Comparison of ENCODE assay signal across 7 worm cellular contexts in genomic region chrV:176870-177467, ce11.
TF ChIP-seq lines count a peak whose summit lies in the region.

Gene cul-3 (plus strand): TSS chrV:177417.

TF ChIP-seq in whole organism, L1 larva, 84 proteins besides CTCF, POLR2A, EP300 and RAD21 (continues in another document):
- TF ChIP-seq mep-1 (tag; optimal IDR thresholded peaks at IDR 0.05; lab: Kevin White, UChicago) (peak; percentile 89), C04F5.9 (tag; optimal IDR thresholded peaks at IDR 0.05; lab: Kevin White, UChicago) (peak; percentile 53), mab-9 (GFP tag; IDR thresholded peaks at IDR 0.05; lab: Robert Waterston, UW) (peak; percentile 10; the same call in 1 of the 2 replicates), nhr-19 (GFP tag; conservative IDR thresholded peaks at IDR 0.05; lab: Robert Waterston, UW) (peak; percentile 64), lin-14 (GFP tag; optimal IDR thresholded peaks at IDR 0.05; lab: Kevin White, UChicago) (no peak), egl-27 (tag; optimal IDR thresholded peaks at IDR 0.05; lab: Kevin White, UChicago) (no peak), swsn-7 (tag; optimal IDR thresholded peaks at IDR 0.05; lab: Kevin White, UChicago) (peak; percentile 74), mef-2 (tag; optimal IDR thresholded peaks at IDR 0.05; lab: Kevin White, UChicago) (no peak), zip-4 (GFP tag; optimal IDR thresholded peaks at IDR 0.05; lab: Kevin White, UChicago) (no peak), mdl-1 (tag; optimal IDR thresholded peaks at IDR 0.05; lab: Kevin White, UChicago) (peak in 1 of 2 experiments; percentile 45), lin-13 (GFP tag; optimal IDR thresholded peaks at IDR 0.05; lab: Kevin White, UChicago) (peak; percentile 46), fkh-4 (tag; optimal IDR thresholded peaks at IDR 0.05; lab: Kevin White, UChicago; ENCODE audit: borderline replicate concordance) (peak; percentile 5)

TF ChIP-seq in whole organism, L2 larva, 48 proteins besides CTCF, POLR2A, EP300 and RAD21 (continues in another document):
- TF ChIP-seq nhr-77 (tag; optimal IDR thresholded peaks at IDR 0.05; lab: Kevin White, UChicago) (no peak), lin-11 (tag; optimal IDR thresholded peaks at IDR 0.05; lab: Kevin White, UChicago) (peak; percentile 19), mab-5 (tag; optimal IDR thresholded peaks at IDR 0.05; lab: Kevin White, UChicago) (peak; percentile 28), fos-1 (tag; optimal IDR thresholded peaks at IDR 0.05; lab: Kevin White, UChicago) (peak; percentile 15), nhr-25 (tag; optimal IDR thresholded peaks at IDR 0.05; lab: Kevin White, UChicago) (peak; percentile 61), elt-1 (tag; optimal IDR thresholded peaks at IDR 0.05; lab: Kevin White, UChicago) (no peak), lin-13 (GFP tag; optimal IDR thresholded peaks at IDR 0.05; lab: Kevin White, UChicago) (peak; percentile 48), ztf-4 (tag; optimal IDR thresholded peaks at IDR 0.05; lab: Kevin White, UChicago) (peak; percentile 3), nhr-21 (tag; optimal IDR thresholded peaks at IDR 0.05; lab: Kevin White, UChicago) (peak; percentile 36), unc-55 (GFP tag; optimal IDR thresholded peaks at IDR 0.05; lab: Kevin White, UChicago) (peak; percentile 65), mbf-1 (tag; optimal IDR thresholded peaks at IDR 0.05; lab: Kevin White, UChicago) (no peak), nhr-129 (tag; optimal IDR thresholded peaks at IDR 0.05; lab: Kevin White, UChicago) (peak; percentile 24), gmeb-1 (tag; optimal IDR thresholded peaks at IDR 0.05; lab: Kevin White, UChicago) (peak; percentile 79)

TF ChIP-seq in whole organism, L3 larva, 47 proteins besides CTCF, POLR2A, EP300 and RAD21 (continues in another document):
- peak; percentile 26 for TF ChIP-seq snpc-4 (tag; optimal IDR thresholded peaks at IDR 0.05; lab: Kevin White, UChicago)
- TF ChIP-seq ceh-28 (tag; optimal IDR thresholded peaks at IDR 0.05; lab: Kevin White, UChicago) = peak; percentile 42
- TF ChIP-seq aly-2 (tag; optimal IDR thresholded peaks at IDR 0.05; lab: Kevin White, UChicago) = no peak
- TF ChIP-seq pqm-1 (tag; optimal IDR thresholded peaks at IDR 0.05; lab: Kevin White, UChicago) = no peak
- TF ChIP-seq R02D3.7 (tag; optimal IDR thresholded peaks at IDR 0.05; lab: Kevin White, UChicago) = peak; percentile 23
- TF ChIP-seq sea-2 (GFP tag; optimal IDR thresholded peaks at IDR 0.05; lab: Kevin White, UChicago) = no peak
- no peak for TF ChIP-seq unc-39 (tag; optimal IDR thresholded peaks at IDR 0.05; lab: Kevin White, UChicago)
- no peak for TF ChIP-seq nhr-67 (tag; optimal IDR thresholded peaks at IDR 0.05; lab: Kevin White, UChicago)
- TF ChIP-seq elt-3 (tag; optimal IDR thresholded peaks at IDR 0.05; lab: Kevin White, UChicago) = no peak
- peak; percentile 30 for TF ChIP-seq lin-39 (tag; optimal IDR thresholded peaks at IDR 0.05; lab: Kevin White, UChicago)
- no peak for TF ChIP-seq elt-1 (tag; optimal IDR thresholded peaks at IDR 0.05; lab: Kevin White, UChicago)
- peak; percentile 60 for TF ChIP-seq lin-15B (tag; optimal IDR thresholded peaks at IDR 0.05; lab: Kevin White, UChicago)
- TF ChIP-seq zag-1 (tag; optimal IDR thresholded peaks at IDR 0.05; lab: Kevin White, UChicago) = no peak
- no peak for TF ChIP-seq unc-62 (GFP tag; optimal IDR thresholded peaks at IDR 0.05; lab: Kevin White, UChicago)

TF ChIP-seq in whole organism, L4 larva, 104 proteins besides CTCF, POLR2A, EP300 and RAD21 (continues in another document):
- TF ChIP-seq madf-9 (GFP tag; conservative IDR thresholded peaks at IDR 0.05; lab: Robert Waterston, UW) (no peak), mxl-3 (GFP tag; optimal IDR thresholded peaks at IDR 0.05; lab: Kevin White, UChicago) (no peak), sdz-12 (GFP tag; optimal IDR thresholded peaks at IDR 0.05; lab: Kevin White, UChicago) (no peak), snpc-1.2 (GFP tag; IDR thresholded peaks at IDR 0.05; lab: Robert Waterston, UW) (no peak), dmd-6 (GFP tag; IDR thresholded peaks at IDR 0.05; lab: Robert Waterston, UW) (peak; percentile 17; the same call in 1 of the 2 replicates), nhr-28 (tag; optimal IDR thresholded peaks at IDR 0.05; lab: Kevin White, UChicago) (no peak), nhr-237 (tag; optimal IDR thresholded peaks at IDR 0.05; lab: Kevin White, UChicago) (no peak), aha-1 (tag; lab: Kevin White, UChicago) (no peak), lin-15B (tag; optimal IDR thresholded peaks at IDR 0.05; lab: Kevin White, UChicago) (no peak), dpl-1 (GFP tag; optimal IDR thresholded peaks at IDR 0.05; lab: Kevin White, UChicago) (peak; percentile 67), nhr-25 (tag; optimal IDR thresholded peaks at IDR 0.05; lab: Kevin White, UChicago; ENCODE audit: borderline replicate concordance, insufficient read depth) (no peak), mxl-2 (GFP tag; conservative IDR thresholded peaks at IDR 0.05; lab: Robert Waterston, UW) (no peak), mdl-1 (tag; optimal IDR thresholded peaks at IDR 0.05; lab: Kevin White, UChicago) (no peak), lin-29 (GFP tag; IDR thresholded peaks at IDR 0.05; lab: Robert Waterston, UW) (no peak), php-3 (GFP tag; IDR thresholded peaks at IDR 0.05; lab: Robert Waterston, UW) (no peak)

TF ChIP-seq in whole organism, late embryonic, 69 proteins besides CTCF, POLR2A, EP300 and RAD21 (continues in another document):
- TF ChIP-seq pha-2 (tag; optimal IDR thresholded peaks at IDR 0.05; lab: Kevin White, UChicago) = no peak
- TF ChIP-seq fkh-10 (GFP tag; optimal IDR thresholded peaks at IDR 0.05; lab: Kevin White, UChicago) = no peak
- TF ChIP-seq nfya-1 (tag; optimal IDR thresholded peaks at IDR 0.05; lab: Kevin White, UChicago) = peak; percentile 39
- no peak for TF ChIP-seq ceh-22 (tag; optimal IDR thresholded peaks at IDR 0.05; lab: Kevin White, UChicago)
- no peak for TF ChIP-seq rnt-1 (tag; optimal IDR thresholded peaks at IDR 0.05; lab: Kevin White, UChicago)
- no peak for TF ChIP-seq zip-5 (tag; optimal IDR thresholded peaks at IDR 0.05; lab: Kevin White, UChicago)
- no peak for TF ChIP-seq K09A11.1 (tag; optimal IDR thresholded peaks at IDR 0.05; lab: Kevin White, UChicago; ENCODE audit: insufficient read depth)
- no peak for TF ChIP-seq hlh-8 (tag; optimal IDR thresholded peaks at IDR 0.05; lab: Kevin White, UChicago)
- TF ChIP-seq nhr-11 (tag; optimal IDR thresholded peaks at IDR 0.05; lab: Kevin White, UChicago) = no peak
- no peak for TF ChIP-seq C38D4.7 (GFP tag; optimal IDR thresholded peaks at IDR 0.05; lab: Kevin White, UChicago)
- no peak for TF ChIP-seq fax-1 (tag; optimal IDR thresholded peaks at IDR 0.05; lab: Kevin White, UChicago)
- no peak for TF ChIP-seq ref-2 (tag; optimal IDR thresholded peaks at IDR 0.05; lab: Kevin White, UChicago)
- no peak for TF ChIP-seq hlh-13 (GFP tag; optimal IDR thresholded peaks at IDR 0.05; lab: Kevin White, UChicago)
- peak; percentile 17 for TF ChIP-seq ztf-16 (tag; optimal IDR thresholded peaks at IDR 0.05; lab: Kevin White, UChicago)
- TF ChIP-seq fkh-6 (tag; optimal IDR thresholded peaks at IDR 0.05; lab: Kevin White, UChicago) = no peak
- TF ChIP-seq ceh-14 (tag; optimal IDR thresholded peaks at IDR 0.05; lab: Kevin White, UChicago) = no peak

TF ChIP-seq in whole organism, mixed stage, embryonic, 35 proteins besides CTCF, POLR2A, EP300 and RAD21:
- TF ChIP-seq pha-4 (tag; optimal IDR thresholded peaks at IDR 0.05; lab: Kevin White, UChicago) (no peak), sptf-1 (tag; optimal IDR thresholded peaks at IDR 0.05; lab: Kevin White, UChicago) (peak; percentile 22), ceh-43 (GFP tag; optimal IDR thresholded peaks at IDR 0.05; lab: Kevin White, UChicago) (no peak), ceh-83 (GFP tag; optimal IDR thresholded peaks at IDR 0.05; lab: Kevin White, UChicago) (no peak), lin-13 (tag; optimal IDR thresholded peaks at IDR 0.05; lab: Kevin White, UChicago) (peak; percentile 78), lsy-2 (tag; optimal IDR thresholded peaks at IDR 0.05; lab: Kevin White, UChicago) (peak; percentile 14), ces-1 (GFP tag; optimal IDR thresholded peaks at IDR 0.05; lab: Kevin White, UChicago) (peak; percentile 43), mep-1 (tag; optimal IDR thresholded peaks at IDR 0.05; lab: Kevin White, UChicago) (peak; percentile 32)

TF ChIP-seq in whole organism, young adult, 124 proteins besides CTCF, POLR2A, EP300 and RAD21 (continues in another document):
- TF ChIP-seq F49E8.2 (tag; optimal IDR thresholded peaks at IDR 0.05; lab: Kevin White, UChicago; ENCODE audit: insufficient read depth) = peak; percentile 16
- TF ChIP-seq lsy-27 (tag; optimal IDR thresholded peaks at IDR 0.05; lab: Kevin White, UChicago; ENCODE audit: borderline replicate concordance, insufficient read depth) = no peak
- no peak for TF ChIP-seq cebp-1 (GFP tag; IDR thresholded peaks at IDR 0.05; lab: Robert Waterston, UW)
- TF ChIP-seq cebp-1 (tag; optimal IDR thresholded peaks at IDR 0.05; lab: Kevin White, UChicago) = peak; percentile 49
- peak; percentile 63 for TF ChIP-seq D2030.7 (GFP tag; IDR thresholded peaks at IDR 0.05; lab: Robert Waterston, UW)
- no peak for TF ChIP-seq chd-7 (tag; optimal IDR thresholded peaks at IDR 0.05; lab: Kevin White, UChicago)
- peak; percentile 56 for TF ChIP-seq lin-54 (GFP tag; optimal IDR thresholded peaks at IDR 0.05; lab: Kevin White, UChicago)
- TF ChIP-seq snpc-4 (GFP tag; optimal IDR thresholded peaks at IDR 0.05; lab: Kevin White, UChicago) = no peak
- peak in 1 of 4 experiments; percentile 9 for TF ChIP-seq snpc-4 (tag; optimal IDR thresholded peaks at IDR 0.05; lab: Kevin White, UChicago)
- no peak for TF ChIP-seq snpc-1.3 (tag; optimal IDR thresholded peaks at IDR 0.05; lab: Kevin White, UChicago; ENCODE audit: insufficient read depth)
- peak; percentile 29; the same call in 1 of the 2 replicates for TF ChIP-seq F33H1.4 (GFP tag; IDR thresholded peaks at IDR 0.05; lab: Robert Waterston, UW)
- peak; percentile 77 for TF ChIP-seq lin-40 (tag; optimal IDR thresholded peaks at IDR 0.05; lab: Kevin White, UChicago)
- TF ChIP-seq snpc-3.4 (tag; optimal IDR thresholded peaks at IDR 0.05; lab: Kevin White, UChicago) = peak; percentile 22
- TF ChIP-seq efl-1 (GFP tag; optimal IDR thresholded peaks at IDR 0.05; lab: Kevin White, UChicago) = peak; percentile 5
- peak in 1 of 3 experiments; percentile 24 for TF ChIP-seq lin-35 (GFP tag; optimal IDR thresholded peaks at IDR 0.05; lab: Kevin White, UChicago)
- TF ChIP-seq him-1 (tag; optimal IDR thresholded peaks at IDR 0.05; lab: Kevin White, UChicago) = peak; percentile 74
- peak; percentile 10; the same call in 1 of the 2 replicates for TF ChIP-seq rcor-1 (GFP tag; IDR thresholded peaks at IDR 0.05; lab: Robert Waterston, UW)
- no peak for TF ChIP-seq gei-17 (GFP tag; optimal IDR thresholded peaks at IDR 0.05; lab: Kevin White, UChicago)
- TF ChIP-seq ztf-25 (GFP tag; IDR thresholded peaks at IDR 0.05; lab: Robert Waterston, UW) = no peak
- no peak for TF ChIP-seq ceh-40 (GFP tag; IDR thresholded peaks at IDR 0.05; lab: Robert Waterston, UW)
- TF ChIP-seq ztf-18 (tag; optimal IDR thresholded peaks at IDR 0.05; lab: Kevin White, UChicago) = peak; percentile 93
- no peak for TF ChIP-seq lag-1 (GFP tag; IDR thresholded peaks at IDR 0.05; lab: Robert Waterston, UW)
- no peak for TF ChIP-seq hrde-1 (tag; optimal IDR thresholded peaks at IDR 0.05; lab: Kevin White, UChicago; ENCODE audit: borderline replicate concordance)
